Worm (Caenorhabditis elegans) whole organism, L4 larva: ENCODE results near the gene mab-23.

Experiments
- F10B5.3 ChIP-seq: sonication (generic microtip); optimal IDR thresholded peaks from 2 replicates; lab custom pipeline; 2016; ENCODE audit warnings: mild to moderate bottlenecking, missing genetic modification characterization, missing compliant biosample characterization
- F49E8.2 ChIP-seq: sonication (generic microtip); optimal IDR thresholded peaks from 2 replicates; lab custom pipeline; 2016; ENCODE audit warnings: missing compliant biosample characterization, mild to moderate bottlenecking, missing genetic modification characterization, borderline replicate concordance
- T20F7.1 ChIP-seq: fragments of 200-800 bp; sonication (Bioruptor generic); optimal IDR thresholded peaks from 2 replicates; lab custom pipeline; 2018; ENCODE audit warnings: mild to moderate bottlenecking, missing genetic modification characterization, missing compliant biosample characterization
- Y105C5A.15 ChIP-seq: fragments of 200-800 bp; sonication (Bioruptor generic); IDR thresholded peaks from 2 replicates; pipeline ENCODE4 v1.3.6; 2022; ENCODE audit warnings: missing genetic modification characterization, missing compliant biosample characterization
- aha-1 ChIP-seq: fragments of 150-350 bp; peaks from one replicate; lab custom pipeline; 2014; ENCODE audit warnings: missing biosample characterization, missing genetic modification characterization
- arid-1 ChIP-seq: fragments of 200-800 bp; sonication (Bioruptor generic); conservative IDR thresholded peaks from 2 replicates; pipeline ENCODE4 v1.3.6; 2022; ENCODE audit warnings: missing genetic modification reagents, missing genetic modification characterization, missing compliant biosample characterization
- attf-4 ChIP-seq: sonication (generic microtip); optimal IDR thresholded peaks from 3 replicates; lab custom pipeline; 2017; ENCODE audit warnings: missing biosample characterization, missing genetic modification characterization
- ceh-28 ChIP-seq: fragments of 150-350 bp; optimal IDR thresholded peaks from 2 replicates; lab custom pipeline; 2014; ENCODE audit warnings: missing biosample characterization, missing genetic modification reagents, missing genetic modification characterization
- ceh-32 ChIP-seq: sonication (generic microtip); optimal IDR thresholded peaks from 2 replicates; lab custom pipeline; 2016; ENCODE audit warnings: mild to moderate bottlenecking, missing genetic modification characterization, missing compliant biosample characterization; ENCODE audit not compliant: poor library complexity
- ceh-44 ChIP-seq: fragments of 200-800 bp; sonication (Bioruptor generic); IDR thresholded peaks from 2 replicates; pipeline ENCODE4 v1.3.6; 2022; ENCODE audit warnings: missing genetic modification reagents, missing genetic modification characterization, missing compliant biosample characterization
- ceh-62 ChIP-seq: sonication (generic microtip); optimal IDR thresholded peaks from 2 replicates; lab custom pipeline; 2017; ENCODE audit warnings: missing biosample characterization, missing genetic modification characterization
- ces-1 ChIP-seq: fragments of 150-350 bp; sonication (generic microtip); optimal IDR thresholded peaks from 4 replicates; lab custom pipeline; 2014; ENCODE audit warnings: missing biosample characterization, missing genetic modification reagents, missing genetic modification characterization
- ctbp-1 ChIP-seq: fragments of 200-800 bp; sonication (Bioruptor generic); IDR thresholded peaks from 2 replicates; pipeline ENCODE4 v1.3.6; 2022; ENCODE audit warnings: missing genetic modification reagents, missing genetic modification characterization, missing compliant biosample characterization
- daf-12 ChIP-seq: fragments of 150-350 bp; optimal IDR thresholded peaks from 2 replicates; lab custom pipeline; 2014; ENCODE audit warnings: missing biosample characterization, missing genetic modification reagents, missing genetic modification characterization
- daf-16 ChIP-seq, 3 experiments: sonication (generic microtip); optimal IDR thresholded peaks; 2 replicates each; lab custom pipeline; 2016 to 2017; ENCODE audit warnings: missing genetic modification characterization in 3 of 3, missing genetic modification reagents in 3 of 3, mild to moderate bottlenecking in 2 of 3, missing compliant biosample characterization in 2 of 3, missing biosample characterization in 1 of 3, moderate library complexity in 1 of 3
- dmd-6 ChIP-seq: fragments of 200-800 bp; sonication (Bioruptor generic); IDR thresholded peaks from 2 replicates; pipeline ENCODE4 v1.3.6; 2022; ENCODE audit warnings: missing genetic modification reagents, missing genetic modification characterization, missing compliant biosample characterization
- dpl-1 ChIP-seq: fragments of 150-350 bp; optimal IDR thresholded peaks from 2 replicates; lab custom pipeline; 2014; ENCODE audit warnings: missing biosample characterization, missing genetic modification reagents, missing genetic modification characterization
- dve-1 ChIP-seq: sonication (generic microtip); optimal IDR thresholded peaks from 2 replicates; lab custom pipeline; 2017; ENCODE audit warnings: antibody characterized with exemption, mild to moderate bottlenecking, missing genetic modification characterization, missing compliant biosample characterization; ENCODE audit not compliant: insufficient read depth
- egl-27 ChIP-seq: sonication (generic microtip); optimal IDR thresholded peaks from 3 replicates; lab custom pipeline; 2017; ENCODE audit warnings: missing biosample characterization, missing genetic modification reagents, missing genetic modification characterization
- hif-1 ChIP-seq, 2 experiments: sonication (generic microtip); optimal IDR thresholded peaks; 2 replicates each; lab custom pipeline; 2016 to 2017; ENCODE audit warnings: missing compliant biosample characterization in 2 of 2, missing genetic modification characterization in 2 of 2, missing genetic modification reagents in 2 of 2, missing genotype in 2 of 2, mild to moderate bottlenecking in 1 of 2
- hmg-1.1 ChIP-seq: fragments of 200-800 bp; sonication (Bioruptor generic); IDR thresholded peaks from 2 replicates; pipeline ENCODE4 v1.3.6; 2022; ENCODE audit warnings: missing genetic modification reagents, missing genetic modification characterization, missing compliant biosample characterization
- jun-1 ChIP-seq: fragments of 150-350 bp; optimal IDR thresholded peaks from 2 replicates; lab custom pipeline; 2014; ENCODE audit warnings: missing biosample characterization, missing genetic modification reagents, missing genetic modification characterization
- lin-13 ChIP-seq: fragments of 150-350 bp; optimal IDR thresholded peaks from 2 replicates; lab custom pipeline; 2014; ENCODE audit warnings: missing biosample characterization, missing genetic modification reagents, missing genetic modification characterization
- lin-15B ChIP-seq: fragments of 150-350 bp; sonication (generic microtip); optimal IDR thresholded peaks from 3 replicates; lab custom pipeline; 2014; ENCODE audit warnings: missing biosample characterization, missing genetic modification characterization
- lsy-2 ChIP-seq, 2 experiments: fragments of 150-350 bp in 1 of 2; sonication (generic microtip) in 1 of 2; optimal IDR thresholded peaks; 2 replicates each; lab custom pipeline; 2014 to 2017; ENCODE audit warnings: missing biosample characterization in 2 of 2, missing genetic modification characterization in 2 of 2
- nhr-102 ChIP-seq: sonication (generic microtip); optimal IDR thresholded peaks from 2 replicates; lab custom pipeline; 2016; ENCODE audit warnings: mild to moderate bottlenecking, missing genetic modification characterization, moderate library complexity, missing compliant biosample characterization
- nhr-28 ChIP-seq: fragments of 150-350 bp; optimal IDR thresholded peaks from 2 replicates; lab custom pipeline; 2014; ENCODE audit warnings: missing biosample characterization, missing genetic modification characterization
- nhr-77 ChIP-seq: fragments of 150-350 bp; optimal IDR thresholded peaks from 2 replicates; lab custom pipeline; 2014; ENCODE audit warnings: missing biosample characterization, missing genetic modification characterization
- pqm-1 ChIP-seq: sonication (generic microtip); optimal IDR thresholded peaks from 2 replicates; lab custom pipeline; 2017; ENCODE audit warnings: missing biosample characterization, missing genetic modification characterization
- rbr-2 ChIP-seq: sonication (generic microtip); optimal IDR thresholded peaks from 2 replicates; lab custom pipeline; 2016; ENCODE audit warnings: missing genotype, missing genetic modification characterization, missing compliant biosample characterization
- snpc-1.2 ChIP-seq: fragments of 200-800 bp; sonication (Bioruptor generic); IDR thresholded peaks from 2 replicates; pipeline ENCODE4 v1.3.6; 2022; ENCODE audit warnings: missing genetic modification reagents, missing genetic modification characterization, missing compliant biosample characterization
- tag-97 ChIP-seq: fragments of 200-800 bp; sonication (Bioruptor generic); IDR thresholded peaks from 2 replicates; pipeline ENCODE4 v1.3.6; 2022; ENCODE audit warnings: missing genetic modification characterization, missing compliant biosample characterization
- unc-39 ChIP-seq: sonication (generic microtip); optimal IDR thresholded peaks from 2 replicates; lab custom pipeline; 2017; ENCODE audit warnings: missing biosample characterization, missing genetic modification characterization
- vab-7 ChIP-seq: fragments of 200-800 bp; sonication (Bioruptor generic); IDR thresholded peaks from 2 replicates; pipeline ENCODE4 v1.3.6; 2022; ENCODE audit warnings: missing genetic modification reagents, missing genetic modification characterization, missing compliant biosample characterization
- zag-1 ChIP-seq: fragments of 150-350 bp; optimal IDR thresholded peaks from 2 replicates; lab custom pipeline; 2014; ENCODE audit warnings: missing biosample characterization, missing genetic modification characterization
- ztf-7 ChIP-seq: fragments of 150-350 bp; optimal IDR thresholded peaks from 2 replicates; lab custom pipeline; 2014; ENCODE audit warnings: missing biosample characterization, missing genetic modification characterization

Gene mab-23

ce11 chrV:10654165-10654564 is 21.3 kb downstream of the mab-23 start, which contains the start of gene ugt-35:
TSS of gene ugt-35 (minus strand) at chrV:10654265.
- TF ChIP-seq ceh-28 (tag; lab: Kevin White, UChicago) (no peak), F10B5.3 (tag; lab: Kevin White, UChicago) (no peak), dmd-6 (GFP tag; lab: Robert Waterston, UW) (no peak), nhr-28 (tag; lab: Kevin White, UChicago) (no peak), ceh-32 (tag; lab: Kevin White, UChicago) (no peak), ces-1 (GFP tag; lab: Kevin White, UChicago) (no peak), Y105C5A.15 (GFP tag; lab: Robert Waterston, UW) (no peak), jun-1 (no peak), hif-1 (tag; optimal IDR thresholded peaks at IDR 0.05; lab: Kevin White, UChicago) (no peak), nhr-77 (no peak), ceh-44 (GFP tag; lab: Robert Waterston, UW) (no peak), unc-39 (tag; lab: Kevin White, UChicago) (no peak), ctbp-1 (GFP tag; lab: Robert Waterston, UW) (no peak), daf-12 (tag; lab: Kevin White, UChicago) (no peak), nhr-102 (no peak), tag-97 (no peak), snpc-1.2 (GFP tag; lab: Robert Waterston, UW) (no peak), zag-1 (tag; lab: Kevin White, UChicago) (no peak)
- TF ChIP-seq, all 104 proteins: peak for 0

- TF ChIP-seq nhr-28 (tag; lab: Kevin White, UChicago) (peak; percentile 99), pqm-1 (peak; percentile 9), egl-27 (tag; lab: Kevin White, UChicago) (no peak)
Observed at ce11 chrV:10656958-10657357, 24.1 kb downstream of the mab-23 start, which contains the start of gene ugt-34. TSS of gene ugt-34 (minus strand) at chrV:10656978.

ce11 chrV:10657959-10658358 is 25.1 kb downstream of the mab-23 start, which contains the start of gene tut-2:
TSS of gene tut-2 (plus strand) at chrV:10658235.
- TF ChIP-seq ztf-7 (no peak), dpl-1 (peak; percentile 22)

ce11 chrV:10659343-10659742 is 26.5 kb downstream of the mab-23 start:
- no peak for TF ChIP-seq vab-7 (GFP tag; lab: Robert Waterston, UW)
- no peak for TF ChIP-seq ceh-32 (tag; lab: Kevin White, UChicago)
- TF ChIP-seq F49E8.2 (tag; lab: Kevin White, UChicago) = peak; percentile 26
- TF ChIP-seq nhr-77 = no peak
- TF ChIP-seq lin-15B = no peak
- TF ChIP-seq lin-13 = no peak
- TF ChIP-seq attf-4 (tag; lab: Kevin White, UChicago) = no peak
- no peak for TF ChIP-seq unc-39 (tag; lab: Kevin White, UChicago)
- no peak for TF ChIP-seq lsy-2 (tag; optimal IDR thresholded peaks at IDR 0.05; lab: Kevin White, UChicago)
- no peak for TF ChIP-seq hmg-1.1
- TF ChIP-seq arid-1 (GFP tag; lab: Robert Waterston, UW) = 0 out of 2 replicates have a peak, but pooled peaks have one; percentile 38

- TF ChIP-seq rbr-2 (tag; lab: Kevin White, UChicago) (peak; percentile 4), T20F7.1 (GFP tag; lab: Kevin White, UChicago) (peak; percentile 36), dve-1 (tag; lab: Kevin White, UChicago) (peak; percentile 26), ceh-62 (tag; lab: Kevin White, UChicago) (no peak), daf-16 (GFP tag; optimal IDR thresholded peaks at IDR 0.05; lab: Kevin White, UChicago) (no peak), daf-16 (tag; optimal IDR thresholded peaks at IDR 0.05; lab: Kevin White, UChicago) (peak; percentile 7), dpl-1 (peak; percentile 77), F49E8.2 (tag; lab: Kevin White, UChicago) (no peak), aha-1 (tag; lab: Kevin White, UChicago) (peak; percentile 86), lsy-2 (tag; optimal IDR thresholded peaks at IDR 0.05; lab: Kevin White, UChicago) (peak in 1 of 2 experiments; percentile 33)
Observed at ce11 chrV:10661417-10661945, 28.6 kb downstream of the mab-23 start, which contains the start of gene sqv-4. TSS of gene sqv-4 (minus strand) at chrV:10661467.
